Worm (Caenorhabditis elegans) whole organism, L4 larva: Measurements from ENCODE around the gene C03A3.1.

Experiments used
- F10B5.3 ChIP-seq: sonication (generic microtip); optimal IDR thresholded peaks from 2 replicates; lab custom pipeline; 2016; ENCODE audit warnings: mild to moderate bottlenecking, missing genetic modification characterization, missing compliant biosample characterization
- F26F4.8 ChIP-seq: fragments of 200-800 bp; sonication (Bioruptor generic); conservative IDR thresholded peaks from 2 replicates; pipeline ENCODE4 v1.3.6; 2022; ENCODE audit warnings: missing genetic modification characterization, missing compliant biosample characterization
- T20F7.1 ChIP-seq: fragments of 200-800 bp; sonication (Bioruptor generic); optimal IDR thresholded peaks from 2 replicates; lab custom pipeline; 2018; ENCODE audit warnings: mild to moderate bottlenecking, missing genetic modification characterization, missing compliant biosample characterization
- Y105C5A.15 ChIP-seq: fragments of 200-800 bp; sonication (Bioruptor generic); IDR thresholded peaks from 2 replicates; pipeline ENCODE4 v1.3.6; 2022; ENCODE audit warnings: missing genetic modification characterization, missing compliant biosample characterization
- ZK337.2 ChIP-seq: fragments of 200-800 bp; sonication (Bioruptor generic); IDR thresholded peaks from 2 replicates; pipeline ENCODE4 v1.3.6; 2022; ENCODE audit warnings: missing genetic modification reagents, missing genetic modification characterization, missing compliant biosample characterization
- aha-1 ChIP-seq: fragments of 150-350 bp; peaks from one replicate; lab custom pipeline; 2014; ENCODE audit warnings: missing biosample characterization, missing genetic modification characterization
- ama-1 ChIP-seq: fragments of 150-350 bp; optimal IDR thresholded peaks from 2 replicates; lab custom pipeline; 2014; ENCODE audit warnings: inconsistent platforms, mixed read lengths
- ceh-20 ChIP-seq: fragments of 200-800 bp; sonication (Bioruptor generic); IDR thresholded peaks from 2 replicates; pipeline ENCODE4 v1.3.6; 2022; ENCODE audit warnings: missing genetic modification reagents, missing genetic modification characterization, missing compliant biosample characterization
- ceh-28 ChIP-seq: fragments of 150-350 bp; optimal IDR thresholded peaks from 2 replicates; lab custom pipeline; 2014; ENCODE audit warnings: missing biosample characterization, missing genetic modification reagents, missing genetic modification characterization
- ceh-44 ChIP-seq: fragments of 200-800 bp; sonication (Bioruptor generic); IDR thresholded peaks from 2 replicates; pipeline ENCODE4 v1.3.6; 2022; ENCODE audit warnings: missing genetic modification reagents, missing genetic modification characterization, missing compliant biosample characterization
- daf-12 ChIP-seq: fragments of 150-350 bp; optimal IDR thresholded peaks from 2 replicates; lab custom pipeline; 2014; ENCODE audit warnings: missing biosample characterization, missing genetic modification reagents, missing genetic modification characterization
- daf-16 ChIP-seq, 3 experiments: sonication (generic microtip); optimal IDR thresholded peaks; 2 replicates each; lab custom pipeline; 2016 to 2017; ENCODE audit warnings: missing genetic modification characterization in 3 of 3, missing genetic modification reagents in 3 of 3, mild to moderate bottlenecking in 2 of 3, missing compliant biosample characterization in 2 of 3, missing biosample characterization in 1 of 3, moderate library complexity in 1 of 3
- daf-19 ChIP-seq: fragments of 200-800 bp; sonication (Bioruptor generic); conservative IDR thresholded peaks from 2 replicates; pipeline ENCODE4 v1.3.6; 2022; ENCODE audit warnings: missing genetic modification characterization, missing compliant biosample characterization
- hif-1 ChIP-seq, 2 experiments: sonication (generic microtip); optimal IDR thresholded peaks; 2 replicates each; lab custom pipeline; 2016 to 2017; ENCODE audit warnings: missing compliant biosample characterization in 2 of 2, missing genetic modification characterization in 2 of 2, missing genetic modification reagents in 2 of 2, missing genotype in 2 of 2, mild to moderate bottlenecking in 1 of 2
- hlh-11 ChIP-seq: fragments of 200-800 bp; sonication (Bioruptor generic); optimal IDR thresholded peaks from 2 replicates; lab custom pipeline; 2018; ENCODE audit warnings: mild to moderate bottlenecking, missing genetic modification characterization, missing compliant biosample characterization
- hlh-30 ChIP-seq: sonication (generic microtip); optimal IDR thresholded peaks from 2 replicates; lab custom pipeline; 2017; ENCODE audit warnings: antibody characterized with exemption, mild to moderate bottlenecking, missing genetic modification characterization, missing compliant biosample characterization; ENCODE audit not compliant: insufficient read depth
- hmg-1.1 ChIP-seq: fragments of 200-800 bp; sonication (Bioruptor generic); IDR thresholded peaks from 2 replicates; pipeline ENCODE4 v1.3.6; 2022; ENCODE audit warnings: missing genetic modification reagents, missing genetic modification characterization, missing compliant biosample characterization
- lin-1 ChIP-seq: fragments of 200-800 bp; sonication (Bioruptor generic); IDR thresholded peaks from 2 replicates; pipeline ENCODE4 v1.3.6; 2022; ENCODE audit warnings: missing genetic modification reagents, missing genetic modification characterization, missing compliant biosample characterization
- lin-13 ChIP-seq: fragments of 150-350 bp; optimal IDR thresholded peaks from 2 replicates; lab custom pipeline; 2014; ENCODE audit warnings: missing biosample characterization, missing genetic modification reagents, missing genetic modification characterization
- lir-3 ChIP-seq: sonication (generic microtip); optimal IDR thresholded peaks from 2 replicates; lab custom pipeline; 2016; ENCODE audit warnings: mild to moderate bottlenecking, missing genetic modification characterization, missing compliant biosample characterization
- madf-9 ChIP-seq: fragments of 200-800 bp; sonication (Bioruptor generic); conservative IDR thresholded peaks from 2 replicates; pipeline ENCODE4 v1.3.6; 2022; ENCODE audit warnings: missing genetic modification reagents, missing genetic modification characterization, missing compliant biosample characterization
- mdl-1 ChIP-seq, 2 experiments: fragments of 150-350 bp in 1 of 2; sonication (generic microtip) in 1 of 2; optimal IDR thresholded peaks; 2 replicates each; lab custom pipeline; 2014 to 2017; ENCODE audit warnings: missing biosample characterization in 2 of 2, missing genetic modification characterization in 2 of 2
- mdt-29 ChIP-seq: fragments of 200-800 bp; sonication (Bioruptor generic); IDR thresholded peaks from 2 replicates; pipeline ENCODE4 v1.3.6; 2022; ENCODE audit warnings: missing genetic modification reagents, missing genetic modification characterization, missing compliant biosample characterization
- mep-1 ChIP-seq: fragments of 150-350 bp; sonication (generic microtip); optimal IDR thresholded peaks from 3 replicates; lab custom pipeline; 2014; ENCODE audit warnings: missing biosample characterization, missing genetic modification characterization
- mxl-2 ChIP-seq: fragments of 200-800 bp; sonication (Bioruptor generic); conservative IDR thresholded peaks from 2 replicates; pipeline ENCODE4 v1.3.6; 2022; ENCODE audit warnings: missing genetic modification reagents, missing genetic modification characterization, missing compliant biosample characterization
- nhr-10 ChIP-seq: fragments of 150-350 bp; optimal IDR thresholded peaks from 2 replicates; lab custom pipeline; 2014; ENCODE audit warnings: missing biosample characterization, missing genetic modification characterization
- nhr-102 ChIP-seq: sonication (generic microtip); optimal IDR thresholded peaks from 2 replicates; lab custom pipeline; 2016; ENCODE audit warnings: mild to moderate bottlenecking, missing genetic modification characterization, moderate library complexity, missing compliant biosample characterization
- nhr-28 ChIP-seq: fragments of 150-350 bp; optimal IDR thresholded peaks from 2 replicates; lab custom pipeline; 2014; ENCODE audit warnings: missing biosample characterization, missing genetic modification characterization
- nhr-41 ChIP-seq: fragments of 200-800 bp; sonication (Bioruptor generic); IDR thresholded peaks from 2 replicates; pipeline ENCODE4 v1.3.6; 2022; ENCODE audit warnings: missing genetic modification reagents, missing genetic modification characterization, missing compliant biosample characterization
- nhr-48 ChIP-seq: sonication (generic microtip); optimal IDR thresholded peaks from 2 replicates; lab custom pipeline; 2016; ENCODE audit warnings: mild to moderate bottlenecking, missing genetic modification characterization, missing compliant biosample characterization
- nhr-6 ChIP-seq: fragments of 150-350 bp; optimal IDR thresholded peaks from 2 replicates; lab custom pipeline; 2014; ENCODE audit warnings: missing biosample characterization, missing genetic modification characterization
- nhr-77 ChIP-seq: fragments of 150-350 bp; optimal IDR thresholded peaks from 2 replicates; lab custom pipeline; 2014; ENCODE audit warnings: missing biosample characterization, missing genetic modification characterization
- pha-4 ChIP-seq, 2 experiments: fragments of 150-350 bp in 1 of 2; fragments of 200-800 bp in 1 of 2; sonication (Bioruptor generic) in 1 of 2; IDR thresholded peaks in 1 of 2; optimal IDR thresholded peaks in 1 of 2; 2 replicates each; pipeline versions ENCODE4 v1.3.6 to Lab custom; 2014 to 2022; ENCODE audit warnings: missing genetic modification characterization in 2 of 2, missing genetic modification reagents in 2 of 2, missing biosample characterization in 1 of 2, missing compliant biosample characterization in 1 of 2
- pqm-1 ChIP-seq: sonication (generic microtip); optimal IDR thresholded peaks from 2 replicates; lab custom pipeline; 2017; ENCODE audit warnings: missing biosample characterization, missing genetic modification characterization
- rbr-2 ChIP-seq: sonication (generic microtip); optimal IDR thresholded peaks from 2 replicates; lab custom pipeline; 2016; ENCODE audit warnings: missing genotype, missing genetic modification characterization, missing compliant biosample characterization
- spr-1 ChIP-seq: sonication (generic microtip); optimal IDR thresholded peaks from 2 replicates; lab custom pipeline; 2016; ENCODE audit warnings: mild to moderate bottlenecking, missing genetic modification characterization, missing compliant biosample characterization
- spr-3 ChIP-seq: fragments of 200-800 bp; sonication (Bioruptor generic); optimal IDR thresholded peaks from 2 replicates; lab custom pipeline; 2018; ENCODE audit warnings: mild to moderate bottlenecking, missing genetic modification characterization, missing compliant biosample characterization
- unc-130 ChIP-seq: sonication (generic microtip); optimal IDR thresholded peaks from 2 replicates; lab custom pipeline; 2016; ENCODE audit warnings: missing genetic modification reagents, missing genetic modification characterization, missing compliant biosample characterization
- unc-62 ChIP-seq, 3 experiments: fragments of 150-350 bp in 1 of 3; sonication (generic microtip); optimal IDR thresholded peaks in 2 of 3; peaks in 1 of 3; 1 replicate in 1 of 3; 2 replicates in 2 of 3; lab custom pipeline; 2014 to 2017; ENCODE audit warnings: missing biosample characterization in 3 of 3, missing genetic modification characterization in 3 of 3, missing genetic modification reagents in 3 of 3, missing genotype in 1 of 3
- vab-7 ChIP-seq: fragments of 200-800 bp; sonication (Bioruptor generic); IDR thresholded peaks from 2 replicates; pipeline ENCODE4 v1.3.6; 2022; ENCODE audit warnings: missing genetic modification reagents, missing genetic modification characterization, missing compliant biosample characterization
- zip-2 ChIP-seq: fragments of 150-350 bp; optimal IDR thresholded peaks from 2 replicates; lab custom pipeline; 2014; ENCODE audit warnings: missing biosample characterization, missing genetic modification characterization
- ztf-7 ChIP-seq: fragments of 150-350 bp; optimal IDR thresholded peaks from 2 replicates; lab custom pipeline; 2014; ENCODE audit warnings: missing biosample characterization, missing genetic modification characterization

The C03A3.1 gene

ce11 chrX:11252429-11252828, 4.7 kb upstream of the C03A3.1 start (continued):
- TF ChIP-seq nhr-77 (tag; lab: Kevin White, UChicago), result no peak
- peak; percentile 68 for TF ChIP-seq madf-9
- no peak for TF ChIP-seq pqm-1 (tag; lab: Kevin White, UChicago)
- TF ChIP-seq unc-130 (GFP tag; lab: Kevin White, UChicago), result peak; percentile 70
- peak; percentile 91 for TF ChIP-seq lin-1 (GFP tag; lab: Robert Waterston, UW)
- TF ChIP-seq mdt-29 (GFP tag; lab: Robert Waterston, UW), result peak; percentile 63
- peak; percentile 44 for TF ChIP-seq lin-13
- TF ChIP-seq Y105C5A.15 (GFP tag; lab: Robert Waterston, UW), result no peak
- no peak for TF ChIP-seq spr-3 (GFP tag; lab: Kevin White, UChicago)
- TF ChIP-seq daf-16 (GFP tag; optimal IDR thresholded peaks at IDR 0.05; lab: Kevin White, UChicago), result peak; percentile 65 to 70
- peak; percentile 49 for TF ChIP-seq daf-16 (tag; optimal IDR thresholded peaks at IDR 0.05; lab: Kevin White, UChicago)
- TF ChIP-seq mdl-1 (tag; optimal IDR thresholded peaks at IDR 0.05; lab: Kevin White, UChicago), result peak in 1 of 2 experiments; percentile 16
- TF ChIP-seq mxl-2 (GFP tag; lab: Robert Waterston, UW), result 0 out of 2 replicates have a peak, but pooled peaks have one; percentile 4
- TF ChIP-seq F26F4.8, result 0 out of 2 replicates have a peak, but pooled peaks have one; percentile 35
- 0 out of 2 replicates have a peak, but pooled peaks have one; percentile 71 for TF ChIP-seq nhr-41 (GFP tag; lab: Robert Waterston, UW)
- TF ChIP-seq ZK337.2 (GFP tag; lab: Robert Waterston, UW), result no peak
- TF ChIP-seq nhr-6 (tag; lab: Kevin White, UChicago), result peak; percentile 12
- peak; percentile 78; the same call in 1 of the 2 replicates for TF ChIP-seq pha-4 (GFP tag; IDR thresholded peaks at IDR 0.05; lab: Robert Waterston, UW)
- TF ChIP-seq pha-4 (tag; optimal IDR thresholded peaks at IDR 0.05; lab: Kevin White, UChicago), result no peak
- TF ChIP-seq hlh-30 (tag; lab: Kevin White, UChicago), result peak; percentile 50
- TF ChIP-seq hif-1 (tag; optimal IDR thresholded peaks at IDR 0.05; lab: Kevin White, UChicago), result peak in 1 of 2 experiments; percentile 47
- TF ChIP-seq vab-7 (GFP tag; lab: Robert Waterston, UW), result peak; percentile 73
- no peak for TF ChIP-seq ama-1 (lab: Kevin White, UChicago)
- peak; percentile 25 for TF ChIP-seq nhr-28
- TF ChIP-seq unc-62 (GFP tag; optimal IDR thresholded peaks at IDR 0.05 in 1 of 2; lab: Kevin White, UChicago), result no peak
- TF ChIP-seq unc-62 (tag; optimal IDR thresholded peaks at IDR 0.05; lab: Kevin White, UChicago), result no peak
- peak; percentile 61 for TF ChIP-seq ztf-7 (tag; lab: Kevin White, UChicago)
- no peak for TF ChIP-seq nhr-10 (tag; lab: Kevin White, UChicago)
- TF ChIP-seq ceh-20 (GFP tag; lab: Robert Waterston, UW), result no peak; the same call in 1 of the 2 replicates
- peak; percentile 83 for TF ChIP-seq daf-19 (GFP tag; lab: Robert Waterston, UW)
- peak; percentile 53 for TF ChIP-seq F10B5.3 (tag; lab: Kevin White, UChicago)
- no peak for TF ChIP-seq daf-12 (tag; lab: Kevin White, UChicago)
- peak; percentile 75 for TF ChIP-seq mep-1
- peak; percentile 73 for TF ChIP-seq nhr-102 (tag; lab: Kevin White, UChicago)
- peak; percentile 50 for TF ChIP-seq spr-1 (tag; lab: Kevin White, UChicago)
- peak; percentile 80 for TF ChIP-seq hmg-1.1 (GFP tag; lab: Robert Waterston, UW)
- peak; percentile 48 for TF ChIP-seq hlh-11 (tag; lab: Kevin White, UChicago)
- TF ChIP-seq nhr-48 (tag; lab: Kevin White, UChicago), result peak; percentile 48
- no peak for TF ChIP-seq aha-1 (tag; lab: Kevin White, UChicago)
- TF ChIP-seq ceh-28 (tag; lab: Kevin White, UChicago), result no peak
- peak; percentile 33; the same call in 1 of the 2 replicates for TF ChIP-seq ceh-44
- peak; percentile 71 for TF ChIP-seq rbr-2 (tag; lab: Kevin White, UChicago)
- peak; percentile 52 for TF ChIP-seq lir-3 (tag; lab: Kevin White, UChicago)
- peak; percentile 72 for TF ChIP-seq zip-2 (tag; lab: Kevin White, UChicago)
- peak; percentile 1 for TF ChIP-seq T20F7.1 (GFP tag; lab: Kevin White, UChicago)
